Fruit fly (Drosophila melanogaster) whole organism, embryonic: ENCODE data around the gene Tpst.
A peak's percentile ranks its signal among the peaks of the same experiment; 100 is the strongest.

Experiments used
- ATbp ChIP-seq: fragments of 200-800 bp; sonication (Bioruptor generic); optimal IDR thresholded peaks from 2 replicates; lab custom pipeline; 2017; ENCODE audit warnings: missing biosample characterization, mild to moderate bottlenecking, missing genetic modification characterization, missing genetic modification reagents
- Asciz ChIP-seq: fragments of 200-800 bp; sonication (Bioruptor generic); optimal IDR thresholded peaks from 2 replicates; lab custom pipeline; 2017; ENCODE audit warnings: missing biosample characterization, mild to moderate bottlenecking, missing genetic modification characterization, missing genetic modification reagents
- BtbVII ChIP-seq: fragments of 200-800 bp; sonication (Bioruptor generic); optimal IDR thresholded peaks from 3 replicates; lab custom pipeline; 2017; ENCODE audit warnings: missing biosample characterization, mild to moderate bottlenecking, missing genetic modification characterization
- C15 ChIP-seq: fragments of 200-800 bp; sonication (Bioruptor generic); IDR thresholded peaks from 3 replicates; pipeline ENCODE4 v1.3.6; 2022; ENCODE audit warnings: missing biosample characterization, missing genetic modification characterization
- CG10147 ChIP-seq: fragments of 200-800 bp; sonication (Bioruptor generic); optimal IDR thresholded peaks from 2 replicates; lab custom pipeline; 2019; ENCODE audit warnings: missing biosample characterization, mild to moderate bottlenecking, missing genetic modification characterization, moderate library complexity
- CG11093 ChIP-seq: fragments of 200-800 bp; sonication (Bioruptor generic); IDR thresholded peaks from 3 replicates; pipeline ENCODE4 v1.3.6; 2022; ENCODE audit warnings: missing biosample characterization, missing genetic modification characterization
- CG11696 ChIP-seq: fragments of 200-800 bp; sonication (Bioruptor generic); IDR thresholded peaks from 2 replicates; pipeline ENCODE4 v1.3.6; 2022; ENCODE audit warnings: missing biosample characterization, missing genetic modification characterization
- CG12299 ChIP-seq: fragments of 200-800 bp; sonication (Bioruptor generic); optimal IDR thresholded peaks from 2 replicates; lab custom pipeline; 2018; ENCODE audit warnings: missing biosample characterization, mild to moderate bottlenecking, missing genetic modification characterization
- CG12659 ChIP-seq: fragments of 200-800 bp; sonication (Bioruptor generic); optimal IDR thresholded peaks from 3 replicates; lab custom pipeline; 2017; ENCODE audit warnings: mild to moderate bottlenecking, missing biosample characterization, missing genetic modification reagents, missing genetic modification characterization
- CG13775 ChIP-seq: fragments of 200-800 bp; sonication (Bioruptor generic); optimal IDR thresholded peaks from 3 replicates; lab custom pipeline; 2017; ENCODE audit warnings: missing biosample characterization, mild to moderate bottlenecking, missing genetic modification characterization
- CG15514 ChIP-seq: fragments of 200-800 bp; sonication (Bioruptor generic); optimal IDR thresholded peaks from 3 replicates; lab custom pipeline; 2017; ENCODE audit warnings: missing biosample characterization, missing genetic modification characterization, mild to moderate bottlenecking, moderate library complexity, missing genetic modification reagents
- CG15601 ChIP-seq: fragments of 200-800 bp; sonication (Bioruptor generic); optimal IDR thresholded peaks from 3 replicates; lab custom pipeline; 2019; ENCODE audit warnings: missing biosample characterization, mild to moderate bottlenecking, missing genetic modification characterization, moderate library complexity
- CG17829 ChIP-seq: fragments of 200-800 bp; optimal IDR thresholded peaks from 2 replicates; lab custom pipeline; 2019; ENCODE audit warnings: missing biosample characterization, mild to moderate bottlenecking, missing genetic modification characterization, moderate library complexity
- CG18619 ChIP-seq: fragments of 200-800 bp; sonication (Bioruptor generic); optimal IDR thresholded peaks from 3 replicates; lab custom pipeline; 2017; ENCODE audit warnings: missing biosample characterization, mild to moderate bottlenecking, missing genetic modification characterization
- CG2116 ChIP-seq: fragments of 200-800 bp; sonication (Bioruptor generic); optimal IDR thresholded peaks from 3 replicates; lab custom pipeline; 2018; ENCODE audit warnings: missing biosample characterization, mild to moderate bottlenecking, missing genetic modification characterization
- CG5245 ChIP-seq: fragments of 200-800 bp; sonication (Bioruptor generic); optimal IDR thresholded peaks from 3 replicates; lab custom pipeline; 2016; ENCODE audit warnings: missing biosample characterization, missing genetic modification characterization
- CG6254 ChIP-seq: fragments of 200-800 bp; sonication (Bioruptor generic); optimal IDR thresholded peaks from 3 replicates; lab custom pipeline; 2017; ENCODE audit warnings: mild to moderate bottlenecking, missing biosample characterization, missing genetic modification reagents, missing genetic modification characterization
- CG6689 ChIP-seq: fragments of 200-800 bp; sonication (Bioruptor generic); IDR thresholded peaks from 2 replicates; pipeline ENCODE4 v1.3.6; 2022; ENCODE audit warnings: missing biosample characterization, missing genetic modification characterization
- CG6765 ChIP-seq: fragments of 200-800 bp; sonication (Bioruptor generic); optimal IDR thresholded peaks from 3 replicates; lab custom pipeline; 2017; ENCODE audit warnings: missing biosample characterization, mild to moderate bottlenecking, missing genetic modification characterization
- CG6813 ChIP-seq: fragments of 200-800 bp; sonication (Bioruptor generic); optimal IDR thresholded peaks from 2 replicates; lab custom pipeline; 2017; ENCODE audit warnings: missing biosample characterization, missing genetic modification characterization, mild to moderate bottlenecking, moderate library complexity, missing genetic modification reagents
- CG7271 ChIP-seq: fragments of 200-800 bp; sonication (Bioruptor generic); optimal IDR thresholded peaks from 2 replicates; lab custom pipeline; 2018; ENCODE audit warnings: missing biosample characterization, mild to moderate bottlenecking, missing genetic modification characterization, moderate library complexity
- CG9609 ChIP-seq: fragments of 200-800 bp; sonication (Bioruptor generic); optimal IDR thresholded peaks from 3 replicates; lab custom pipeline; 2016; ENCODE audit warnings: missing biosample characterization, missing genetic modification characterization
- CG9727 ChIP-seq: fragments of 200-800 bp; sonication (Bioruptor generic); optimal IDR thresholded peaks from 3 replicates; lab custom pipeline; 2017; ENCODE audit warnings: missing biosample characterization, mild to moderate bottlenecking, missing genetic modification characterization
- CrebB ChIP-seq: fragments of 200-800 bp; sonication (Bioruptor generic); optimal IDR thresholded peaks from 3 replicates; lab custom pipeline; 2018; ENCODE audit warnings: missing biosample characterization, mild to moderate bottlenecking, missing genetic modification characterization
- D19A ChIP-seq: fragments of 200-800 bp; optimal IDR thresholded peaks from 3 replicates; lab custom pipeline; 2019; ENCODE audit warnings: missing biosample characterization, mild to moderate bottlenecking, missing genetic modification characterization, moderate library complexity
- Doc3 ChIP-seq: fragments of 200-800 bp; sonication (Bioruptor generic); IDR thresholded peaks from 3 replicates; pipeline ENCODE4 v1.3.6; 2022; ENCODE audit warnings: missing biosample characterization, missing genetic modification characterization; ENCODE audit not compliant: partially characterized antibody
- Ets65A ChIP-seq: fragments of 200-800 bp; sonication (Bioruptor generic); peaks from one replicate; lab custom pipeline; 2016; ENCODE audit warnings: missing biosample characterization, missing genetic modification characterization
- MESR4 ChIP-seq: fragments of 200-800 bp; sonication (Bioruptor generic); optimal IDR thresholded peaks from 2 replicates; lab custom pipeline; 2018; ENCODE audit warnings: missing biosample characterization, mild to moderate bottlenecking, missing genetic modification characterization, moderate library complexity
- Mad ChIP-seq: fragments of 200-800 bp; sonication (Bioruptor generic); optimal IDR thresholded peaks from 2 replicates; lab custom pipeline; 2016; ENCODE audit warnings: missing biosample characterization, missing genetic modification characterization
- Max ChIP-seq: fragments of 200-800 bp; sonication (Bioruptor generic); optimal IDR thresholded peaks from 2 replicates; lab custom pipeline; 2016; ENCODE audit warnings: missing biosample characterization, mild to moderate bottlenecking, missing genetic modification characterization
- NC2β ChIP-seq: fragments of 200-800 bp; sonication (Bioruptor generic); optimal IDR thresholded peaks from 2 replicates; lab custom pipeline; 2016; ENCODE audit warnings: missing biosample characterization, missing genetic modification characterization
- Neu2 ChIP-seq: fragments of 200-800 bp; sonication (Bioruptor generic); optimal IDR thresholded peaks from 3 replicates; lab custom pipeline; 2016; ENCODE audit warnings: missing biosample characterization, missing genetic modification characterization, borderline replicate concordance
- Nf-YB ChIP-seq: fragments of 200-800 bp; sonication (Bioruptor generic); optimal IDR thresholded peaks from 3 replicates; lab custom pipeline; 2019; ENCODE audit warnings: missing biosample characterization, mild to moderate bottlenecking, missing genetic modification characterization, moderate library complexity
- NfI ChIP-seq: fragments of 200-800 bp; sonication (Bioruptor generic); optimal IDR thresholded peaks from 3 replicates; lab custom pipeline; 2018; ENCODE audit warnings: missing biosample characterization, mild to moderate bottlenecking, missing genetic modification characterization, moderate library complexity
- Ptx1 ChIP-seq: fragments of 200-800 bp; sonication (Bioruptor generic); IDR thresholded peaks from 2 replicates; pipeline ENCODE4 v1.3.6; 2022; ENCODE audit warnings: missing biosample characterization, missing genetic modification characterization
- Scr ChIP-seq: fragments of 200-800 bp; sonication (Bioruptor generic); IDR thresholded peaks from 2 replicates; pipeline ENCODE4 v1.3.6; 2022; ENCODE audit warnings: missing biosample characterization, missing genetic modification characterization; ENCODE audit not compliant: partially characterized antibody
- YL-1 ChIP-seq: fragments of 200-800 bp; sonication (Bioruptor generic); optimal IDR thresholded peaks from 3 replicates; lab custom pipeline; 2017; ENCODE audit warnings: missing biosample characterization, mild to moderate bottlenecking, missing genetic modification characterization
- bcd ChIP-seq: fragments of 200-800 bp; sonication (Bioruptor generic); optimal IDR thresholded peaks from 2 replicates; lab custom pipeline; 2017; ENCODE audit warnings: missing biosample characterization, mild to moderate bottlenecking, missing genetic modification characterization
- bigmax ChIP-seq: fragments of 200-800 bp; sonication (Bioruptor generic); optimal IDR thresholded peaks from 2 replicates; lab custom pipeline; 2018; ENCODE audit warnings: missing biosample characterization, mild to moderate bottlenecking, missing genetic modification characterization
- cas ChIP-seq: fragments of 200-800 bp; sonication (Bioruptor generic); IDR thresholded peaks from 2 replicates; pipeline ENCODE4 v1.3.6; 2022; ENCODE audit warnings: missing biosample characterization, missing genetic modification characterization
- cwo ChIP-seq: fragments of 200-800 bp; sonication (Bioruptor generic); optimal IDR thresholded peaks from 3 replicates; lab custom pipeline; 2017; ENCODE audit warnings: missing biosample characterization, missing genetic modification characterization, mild to moderate bottlenecking, moderate library complexity, missing genetic modification reagents
- fru ChIP-seq: fragments of >200 bp; optimal IDR thresholded peaks from 2 replicates; lab custom pipeline; 2017
- gem ChIP-seq: fragments of 200-800 bp; sonication (Bioruptor generic); optimal IDR thresholded peaks from 2 replicates; lab custom pipeline; 2019; ENCODE audit warnings: missing biosample characterization, mild to moderate bottlenecking, missing genetic modification characterization, moderate library complexity
- kah ChIP-seq: fragments of 200-800 bp; sonication (Bioruptor generic); optimal IDR thresholded peaks from 2 replicates; lab custom pipeline; 2018; ENCODE audit warnings: missing biosample characterization, mild to moderate bottlenecking, missing genetic modification characterization
- nerfin-1 ChIP-seq: fragments of 200-800 bp; sonication (Bioruptor generic); optimal IDR thresholded peaks from 3 replicates; lab custom pipeline; 2019; ENCODE audit warnings: missing biosample characterization, mild to moderate bottlenecking, missing genetic modification characterization, moderate library complexity
- pfk ChIP-seq: fragments of 200-800 bp; sonication (Bioruptor generic); optimal IDR thresholded peaks from 2 replicates; lab custom pipeline; 2018; ENCODE audit warnings: missing biosample characterization, mild to moderate bottlenecking, missing genetic modification characterization, moderate library complexity
- phol ChIP-seq: fragments of 200-800 bp; sonication (Bioruptor generic); optimal IDR thresholded peaks from 3 replicates; lab custom pipeline; 2018; ENCODE audit warnings: missing biosample characterization, mild to moderate bottlenecking, missing genetic modification characterization, moderate library complexity
- salm ChIP-seq: fragments of 200-800 bp; sonication (Bioruptor generic); optimal IDR thresholded peaks from 2 replicates; lab custom pipeline; 2018; ENCODE audit warnings: missing biosample characterization, mild to moderate bottlenecking, missing genetic modification characterization
- trh ChIP-seq: fragments of 200-800 bp; sonication (Bioruptor generic); optimal IDR thresholded peaks from 2 replicates; lab custom pipeline; 2016; ENCODE audit warnings: missing biosample characterization, missing genetic modification characterization

Gene Tpst

DNA sequence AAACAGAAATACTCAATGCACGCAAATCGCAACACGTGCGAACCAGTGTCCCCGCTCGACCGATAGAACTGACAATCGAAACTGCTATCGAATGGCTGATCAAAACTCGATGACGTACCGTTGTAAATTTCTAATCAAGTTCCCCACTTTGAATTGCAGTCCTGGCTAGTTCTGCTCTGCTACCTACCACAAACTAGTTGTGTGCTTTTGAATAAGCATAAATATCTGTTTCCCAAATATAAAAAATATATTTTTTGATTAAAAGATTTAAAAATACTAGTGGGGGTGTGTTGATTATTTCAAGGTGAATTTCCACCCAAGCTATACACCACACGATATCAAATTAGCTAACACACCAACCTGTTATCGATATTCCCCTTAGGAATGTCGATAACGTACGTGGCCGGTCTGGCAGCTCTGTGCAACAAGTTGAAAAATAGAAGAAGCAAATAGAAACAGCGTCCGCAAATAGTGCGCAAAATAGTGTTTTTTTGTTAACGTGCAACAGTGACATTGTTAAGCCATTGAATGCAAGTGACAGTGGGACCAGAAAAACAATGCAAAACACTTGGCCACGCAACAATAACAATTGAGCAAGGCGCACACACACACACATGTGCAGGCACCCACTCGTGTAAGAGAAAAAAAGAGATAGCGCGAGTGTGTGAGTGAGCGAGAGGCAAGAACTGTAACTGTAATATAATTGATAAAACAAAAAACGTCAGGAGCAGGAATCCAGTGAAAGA lies 60.9 kb downstream of the Tpst start, which contains the start of the genes CG2691 and NFAT (continued):
- TF ChIP-seq trh (no peak), Neu2 (GFP tag; lab: Kevin White, UChicago) (no peak), Ptx1 (GFP tag; lab: Robert Waterston, UW) (no peak), CG6813 (GFP tag; lab: Kevin White, UChicago) (no peak), fru (lab: Kevin White, UChicago) (no peak), C15 (no peak), CG12659 (GFP tag; lab: Kevin White, UChicago) (peak; percentile 55), CG18619 (GFP tag; lab: Kevin White, UChicago) (no peak), CG15601 (tag; lab: Kevin White, UChicago) (no peak), pfk (GFP tag; lab: Kevin White, UChicago) (no peak), Asciz (no peak), D19A (tag; lab: Kevin White, UChicago) (no peak), CG5245 (GFP tag; lab: Kevin White, UChicago) (no peak), ATbp (GFP tag; lab: Kevin White, UChicago) (no peak), cwo (GFP tag; lab: Kevin White, UChicago) (peak; percentile 70), CG13775 (GFP tag; lab: Kevin White, UChicago) (no peak), CG9727 (GFP tag; lab: Kevin White, UChicago) (peak; percentile 1), BtbVII (GFP tag; lab: Kevin White, UChicago) (no peak), CG10147 (no peak), Nf-YB (GFP tag; lab: Kevin White, UChicago) (no peak), Max (GFP tag; lab: Kevin White, UChicago) (peak; percentile 66), NfI (GFP tag; lab: Kevin White, UChicago) (no peak), salm (tag; lab: Kevin White, UChicago) (no peak), CG9609 (GFP tag; lab: Kevin White, UChicago) (no peak), gem (tag; lab: Kevin White, UChicago) (no peak), Ets65A (no peak), CG6765 (GFP tag; lab: Kevin White, UChicago) (no peak), NC2β (peak; percentile 5), YL-1 (peak; percentile 44), CG12299 (no peak), cas (GFP tag; lab: Robert Waterston, UW) (no peak), bcd (GFP tag; lab: Kevin White, UChicago) (no peak), CG11093 (GFP tag; lab: Robert Waterston, UW) (no peak), kah (GFP tag; lab: Kevin White, UChicago) (peak; percentile 51), Scr (GFP tag; lab: Robert Waterston, UW) (peak; percentile 65), CG7271 (tag; lab: Kevin White, UChicago) (no peak), Mad (GFP tag; lab: Kevin White, UChicago) (no peak), CG11696 (GFP tag; lab: Robert Waterston, UW) (no peak), Doc3 (peak; percentile 56; the same call in 1 of the 3 replicates), bigmax (GFP tag; lab: Kevin White, UChicago) (no peak), CG2116 (GFP tag; lab: Kevin White, UChicago) (peak; percentile 82), CG15514 (GFP tag; lab: Kevin White, UChicago) (peak; percentile 93), nerfin-1 (tag; lab: Kevin White, UChicago) (peak; percentile 5), CG17829 (tag; lab: Kevin White, UChicago) (no peak), MESR4 (GFP tag; lab: Kevin White, UChicago) (peak; percentile 78), CrebB (tag; lab: Kevin White, UChicago) (no peak), CG6689 (GFP tag; lab: Robert Waterston, UW) (no peak), phol (tag; lab: Kevin White, UChicago) (peak; percentile 41), CG6254 (GFP tag; lab: Kevin White, UChicago) (no peak)
